Worm (Caenorhabditis elegans): ENCODE measurements around the gene Y45F3A.4.

The Y45F3A.4 gene

DNA sequence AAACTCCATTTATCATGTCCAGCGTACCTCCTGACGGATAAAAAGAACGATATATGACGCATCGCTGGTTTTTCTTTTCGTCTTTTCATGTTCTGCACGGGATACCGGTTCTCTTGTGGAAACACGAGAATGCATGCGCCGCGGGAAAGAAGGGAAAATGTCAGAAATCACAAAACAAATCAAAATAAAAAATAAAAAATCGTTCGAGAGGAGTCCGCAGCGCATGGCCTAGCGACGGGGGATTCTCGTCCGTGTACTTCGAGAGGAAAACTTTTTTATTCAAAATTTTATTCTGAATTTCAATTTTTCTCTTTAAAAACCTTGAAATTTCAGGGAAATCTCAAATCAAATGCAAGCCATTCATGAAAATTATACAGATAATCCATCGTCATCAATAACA lies 46.0 kb upstream of the Y45F3A.4 start, which contains the start of the genes lron-10 and hpr-9 (continued):
- no peak for TF ChIP-seq T07F8.4 (tag; optimal IDR thresholded peaks at IDR 0.05)
- peak; percentile 53; the same call in 1 of the 2 replicates for TF ChIP-seq lin-26 (GFP tag; IDR thresholded peaks at IDR 0.05)
- TF ChIP-seq somi-1 (GFP tag; optimal IDR thresholded peaks at IDR 0.05), result peak; percentile 56
- TF ChIP-seq snpc-1.3 (tag; optimal IDR thresholded peaks at IDR 0.05; ENCODE audit: insufficient read depth), result peak; percentile 44
- no peak for TF ChIP-seq dpff-1 (tag; optimal IDR thresholded peaks at IDR 0.05)
- no peak for TF ChIP-seq ceh-40 (GFP tag; IDR thresholded peaks at IDR 0.05)
- 0 out of 2 replicates have a peak, but pooled peaks have one; percentile 23 for TF ChIP-seq egl-18 (GFP tag; IDR thresholded peaks at IDR 0.05)
- TF ChIP-seq ekl-4 (GFP tag; IDR thresholded peaks at IDR 0.05), result no peak; the same call in 1 of the 2 replicates
- TF ChIP-seq mes-4 (tag; optimal IDR thresholded peaks at IDR 0.05), result no peak
- TF ChIP-seq K11D2.4 (GFP tag; IDR thresholded peaks at IDR 0.05), result peak; percentile 84
- no peak for TF ChIP-seq nhr-120 (GFP tag; IDR thresholded peaks at IDR 0.05)
- peak; percentile 53 for TF ChIP-seq zim-3 (tag; optimal IDR thresholded peaks at IDR 0.05)
- 0 out of 2 replicates have a peak, but pooled peaks have one; percentile 61 for TF ChIP-seq madf-3 (GFP tag; IDR thresholded peaks at IDR 0.05)
- TF ChIP-seq ztf-26 (tag; optimal IDR thresholded peaks at IDR 0.05), result peak; percentile 74
- peak; percentile 59; the same call in 1 of the 2 replicates for TF ChIP-seq pbrm-1 (GFP tag; IDR thresholded peaks at IDR 0.05)
- no peak; the same call in 1 of the 2 replicates for TF ChIP-seq dox-1 (GFP tag; IDR thresholded peaks at IDR 0.05)
- peak; percentile 58 for TF ChIP-seq nfyb-1 (GFP tag; IDR thresholded peaks at IDR 0.05)
- TF ChIP-seq bed-2 (GFP tag; IDR thresholded peaks at IDR 0.05), result peak; percentile 82; the same call in 1 of the 2 replicates
- TF ChIP-seq rcor-1 (GFP tag; IDR thresholded peaks at IDR 0.05), result peak; percentile 76
- no peak for TF ChIP-seq gei-17 (GFP tag; optimal IDR thresholded peaks at IDR 0.05)
- peak; percentile 23; the same call in 1 of the 2 replicates for TF ChIP-seq ceh-100 (GFP tag; IDR thresholded peaks at IDR 0.05)
- 0 out of 2 replicates have a peak, but pooled peaks have one; percentile 31 for TF ChIP-seq sea-2 (GFP tag; IDR thresholded peaks at IDR 0.05)
- TF ChIP-seq ztf-3 (GFP tag; optimal IDR thresholded peaks at IDR 0.05), result no peak
- no peak for TF ChIP-seq cebp-1 (GFP tag; IDR thresholded peaks at IDR 0.05)
- TF ChIP-seq cebp-1 (tag; optimal IDR thresholded peaks at IDR 0.05), result peak; percentile 63
- peak; percentile 78 for TF ChIP-seq madf-6 (GFP tag; IDR thresholded peaks at IDR 0.05)
- peak; percentile 14 for TF ChIP-seq hrde-1 (tag; optimal IDR thresholded peaks at IDR 0.05; ENCODE audit: borderline replicate concordance)
- TF ChIP-seq ceh-27 (GFP tag; optimal IDR thresholded peaks at IDR 0.05), result peak; percentile 77
- peak; percentile 73 for TF ChIP-seq madf-10 (tag; optimal IDR thresholded peaks at IDR 0.05)
- TF ChIP-seq tlf-1 (GFP tag; optimal IDR thresholded peaks at IDR 0.05), result peak; percentile 50
- TF ChIP-seq ceh-79 (tag; optimal IDR thresholded peaks at IDR 0.05), result no peak
- 0 out of 2 replicates have a peak, but pooled peaks have one; percentile 40 for TF ChIP-seq hmg-20 (GFP tag; IDR thresholded peaks at IDR 0.05)
- no peak for TF ChIP-seq egl-44 (GFP tag; IDR thresholded peaks at IDR 0.05)
- TF ChIP-seq Y67H2A.10 (GFP tag; conservative IDR thresholded peaks at IDR 0.05), result no peak
- TF ChIP-seq unc-62 (GFP tag; optimal IDR thresholded peaks at IDR 0.05), result no peak
- TF ChIP-seq K12H6.12 (tag; optimal IDR thresholded peaks at IDR 0.05), result peak; percentile 71
- TF ChIP-seq Y53F4B.3 (GFP tag; IDR thresholded peaks at IDR 0.05), result no peak
- TF ChIP-seq nhr-27 (tag; optimal IDR thresholded peaks at IDR 0.05), result peak; percentile 45
- TF ChIP-seq ccch-3 (GFP tag; optimal IDR thresholded peaks at IDR 0.05), result peak; percentile 6
- peak in 1 of 3 experiments; percentile 73 for TF ChIP-seq lin-35 (GFP tag; optimal IDR thresholded peaks at IDR 0.05)
- TF ChIP-seq athp-1 (tag; optimal IDR thresholded peaks at IDR 0.05), result peak; percentile 80
- TF ChIP-seq B0336.3 (GFP tag; IDR thresholded peaks at IDR 0.05), result peak; percentile 72
- 0 out of 2 replicates have a peak, but pooled peaks have one; percentile 27 for TF ChIP-seq ztf-6 (GFP tag; IDR thresholded peaks at IDR 0.05)
- no peak for TF ChIP-seq Y79H2A.3 (GFP tag; conservative IDR thresholded peaks at IDR 0.05)
- peak; percentile 86 for TF ChIP-seq lin-40 (tag; optimal IDR thresholded peaks at IDR 0.05)
- peak; percentile 48; the same call in 1 of the 2 replicates for TF ChIP-seq let-526 (GFP tag; IDR thresholded peaks at IDR 0.05)
- peak; percentile 73 for TF ChIP-seq lin-54 (GFP tag; optimal IDR thresholded peaks at IDR 0.05)
- TF ChIP-seq lir-1 (GFP tag; conservative IDR thresholded peaks at IDR 0.05), result peak; percentile 84
- TF ChIP-seq fkh-3 (tag; optimal IDR thresholded peaks at IDR 0.05), result no peak

Measured in whole organism, young adult.